Worm (Caenorhabditis elegans) whole organism, mixed stage, embryonic: ENCODE measurements around the gene T20B12.3.

ENCODE experiments used
- M03D4.4 ChIP-seq: sonication (generic microtip); optimal IDR thresholded peaks from 2 replicates; lab custom pipeline; 2017; ENCODE audit warnings: mild to moderate bottlenecking, missing genetic modification characterization, missing compliant biosample characterization
- bed-3 ChIP-seq: fragments of 200-800 bp; sonication (Bioruptor generic); optimal IDR thresholded peaks from 3 replicates; lab custom pipeline; 2018; ENCODE audit warnings: mild to moderate bottlenecking, missing genetic modification characterization, moderate library complexity, missing compliant biosample characterization
- blmp-1 ChIP-seq: fragments of 150-350 bp; optimal IDR thresholded peaks from 2 replicates; lab custom pipeline; 2014; ENCODE audit warnings: missing biosample characterization, missing genetic modification characterization
- ceh-39 ChIP-seq: fragments of 150-350 bp; optimal IDR thresholded peaks from 2 replicates; lab custom pipeline; 2014; ENCODE audit warnings: missing biosample characterization, missing genetic modification characterization
- ceh-43 ChIP-seq: fragments of 200-800 bp; sonication (Bioruptor generic); optimal IDR thresholded peaks from 2 replicates; lab custom pipeline; 2018; ENCODE audit warnings: mild to moderate bottlenecking, missing genetic modification characterization, moderate library complexity, missing compliant biosample characterization
- ceh-83 ChIP-seq: fragments of 200-800 bp; sonication (Bioruptor generic); optimal IDR thresholded peaks from 2 replicates; lab custom pipeline; 2018; ENCODE audit warnings: mild to moderate bottlenecking, missing genetic modification characterization, missing compliant biosample characterization
- drap-1 ChIP-seq: fragments of 200-800 bp; sonication (Bioruptor generic); optimal IDR thresholded peaks from 3 replicates; lab custom pipeline; 2018; ENCODE audit warnings: mild to moderate bottlenecking, missing genetic modification characterization, missing compliant biosample characterization
- elt-1 ChIP-seq: sonication (generic microtip); optimal IDR thresholded peaks from 2 replicates; lab custom pipeline; 2017; ENCODE audit warnings: missing genetic modification characterization, mild to moderate bottlenecking, missing compliant biosample characterization, antibody characterized with exemption, moderate library complexity, borderline replicate concordance; ENCODE audit not compliant: insufficient read depth
- elt-3 ChIP-seq: fragments of 150-350 bp; optimal IDR thresholded peaks from 2 replicates; lab custom pipeline; 2014; ENCODE audit warnings: missing biosample characterization, missing genetic modification characterization
- flh-1 ChIP-seq: fragments of 200-800 bp; sonication (Bioruptor generic); optimal IDR thresholded peaks from 2 replicates; lab custom pipeline; 2018; ENCODE audit warnings: mild to moderate bottlenecking, missing genetic modification characterization, moderate library complexity, missing compliant biosample characterization
- ham-2 ChIP-seq: fragments of 200-800 bp; sonication (Bioruptor generic); optimal IDR thresholded peaks from 2 replicates; lab custom pipeline; 2018; ENCODE audit warnings: mild to moderate bottlenecking, missing genetic modification characterization, missing compliant biosample characterization
- hlh-1 ChIP-seq: fragments of 150-350 bp; optimal IDR thresholded peaks from 2 replicates; lab custom pipeline; 2014; ENCODE audit warnings: missing biosample characterization, missing genetic modification reagents, missing genetic modification characterization
- lin-13 ChIP-seq: fragments of 150-350 bp; optimal IDR thresholded peaks from 2 replicates; lab custom pipeline; 2014; ENCODE audit warnings: missing biosample characterization, missing genetic modification characterization
- lin-32 ChIP-seq: fragments of 200-800 bp; sonication (Bioruptor generic); optimal IDR thresholded peaks from 2 replicates; lab custom pipeline; 2018; ENCODE audit warnings: mild to moderate bottlenecking, missing genetic modification characterization, missing compliant biosample characterization
- lsy-2 ChIP-seq: fragments of 150-350 bp; optimal IDR thresholded peaks from 2 replicates; lab custom pipeline; 2014; ENCODE audit warnings: missing biosample characterization, missing genetic modification characterization
- mab-5 ChIP-seq: fragments of 150-350 bp; optimal IDR thresholded peaks from 2 replicates; lab custom pipeline; 2014; ENCODE audit warnings: missing biosample characterization, missing genetic modification characterization
- mep-1 ChIP-seq: fragments of 150-350 bp; optimal IDR thresholded peaks from 2 replicates; lab custom pipeline; 2017; ENCODE audit warnings: missing biosample characterization, missing genetic modification reagents, missing genetic modification characterization, inconsistent platforms
- mls-2 ChIP-seq: sonication (generic microtip); optimal IDR thresholded peaks from 2 replicates; lab custom pipeline; 2016; ENCODE audit warnings: mild to moderate bottlenecking, missing genetic modification characterization, moderate library complexity, missing compliant biosample characterization
- nhr-12 ChIP-seq: fragments of 150-350 bp; optimal IDR thresholded peaks from 2 replicates; lab custom pipeline; 2014; ENCODE audit warnings: missing biosample characterization, missing genetic modification characterization
- nhr-237 ChIP-seq: fragments of 150-350 bp; optimal IDR thresholded peaks from 2 replicates; lab custom pipeline; 2014; ENCODE audit warnings: missing biosample characterization, missing genetic modification characterization
- nhr-28 ChIP-seq: fragments of 150-350 bp; optimal IDR thresholded peaks from 2 replicates; lab custom pipeline; 2014; ENCODE audit warnings: missing biosample characterization, missing genetic modification characterization
- nhr-76 ChIP-seq: sonication (generic microtip); optimal IDR thresholded peaks from 2 replicates; lab custom pipeline; 2017; ENCODE audit warnings: missing biosample characterization, missing genetic modification characterization
- pha-4 ChIP-seq: fragments of 150-350 bp; optimal IDR thresholded peaks from 2 replicates; lab custom pipeline; 2018; ENCODE audit warnings: missing biosample characterization, missing genetic modification reagents, missing genetic modification characterization
- snpc-4 ChIP-seq: fragments of 150-350 bp; optimal IDR thresholded peaks from 2 replicates; lab custom pipeline; 2014; ENCODE audit warnings: missing biosample characterization, missing genetic modification characterization
- tbx-8 ChIP-seq: fragments of 200-800 bp; sonication (Bioruptor generic); optimal IDR thresholded peaks from 2 replicates; lab custom pipeline; 2018; ENCODE audit warnings: mild to moderate bottlenecking, missing genetic modification characterization, moderate library complexity, missing compliant biosample characterization
- unc-39 ChIP-seq: fragments of 150-350 bp; optimal IDR thresholded peaks from 2 replicates; lab custom pipeline; 2014; ENCODE audit warnings: missing biosample characterization, missing genetic modification characterization
- unc-62 ChIP-seq: fragments of 150-350 bp; optimal IDR thresholded peaks from 2 replicates; lab custom pipeline; 2014; ENCODE audit warnings: missing biosample characterization, missing genetic modification reagents, missing genetic modification characterization
- zip-8 ChIP-seq: fragments of 150-350 bp; optimal IDR thresholded peaks from 2 replicates; lab custom pipeline; 2014; ENCODE audit warnings: missing biosample characterization, missing genetic modification characterization

T20B12.3 gene

DNA sequence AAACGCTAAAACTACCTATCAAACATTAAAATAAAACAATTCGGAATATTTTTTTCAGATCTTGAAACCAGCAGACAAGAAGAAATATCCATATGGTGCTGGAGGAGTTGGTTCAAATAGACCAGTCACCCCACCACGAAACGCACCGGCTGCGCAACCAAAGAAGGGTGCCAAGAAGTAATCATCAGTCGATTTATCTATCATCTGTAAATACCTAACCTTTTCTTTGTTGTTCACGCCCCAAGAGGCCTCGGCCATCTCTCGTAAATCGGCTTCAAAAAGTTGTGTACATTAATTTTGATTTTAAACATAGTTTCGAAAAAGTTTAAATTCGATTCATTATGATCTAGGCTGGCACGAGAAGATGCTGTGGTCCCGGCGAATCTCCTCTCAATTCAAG, 43.9 kb upstream of the T20B12.3 start:
- TF ChIP-seq bed-3 (GFP tag; lab: Kevin White, UChicago), result no peak

DNA sequence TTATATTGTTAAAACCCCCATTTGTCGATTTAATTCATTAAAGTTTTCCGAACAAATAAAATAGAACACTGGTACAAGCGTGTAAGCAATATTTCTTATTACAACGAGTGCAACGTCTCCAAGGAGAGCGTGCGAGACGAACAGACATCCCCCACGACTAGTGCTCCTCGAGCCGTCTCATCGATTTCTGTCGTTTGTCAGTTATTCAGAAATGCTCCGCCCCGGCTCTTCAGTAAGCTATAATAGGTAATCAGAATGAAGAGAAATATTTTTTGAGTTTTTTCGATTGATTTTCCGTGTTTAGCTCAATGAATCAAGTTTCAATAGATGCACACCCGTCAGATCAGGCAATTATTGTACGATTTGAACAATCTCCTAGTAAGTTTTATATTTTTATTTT, 43.2 kb upstream of the T20B12.3 start, which contains the start of gene kap-1:
Gene kap-1 (plus strand): TSS at position 143 of the 400 bp plus-strand sequence.
- TF ChIP-seq bed-3 (GFP tag; lab: Kevin White, UChicago) (no peak), lin-32 (no peak)

DNA sequence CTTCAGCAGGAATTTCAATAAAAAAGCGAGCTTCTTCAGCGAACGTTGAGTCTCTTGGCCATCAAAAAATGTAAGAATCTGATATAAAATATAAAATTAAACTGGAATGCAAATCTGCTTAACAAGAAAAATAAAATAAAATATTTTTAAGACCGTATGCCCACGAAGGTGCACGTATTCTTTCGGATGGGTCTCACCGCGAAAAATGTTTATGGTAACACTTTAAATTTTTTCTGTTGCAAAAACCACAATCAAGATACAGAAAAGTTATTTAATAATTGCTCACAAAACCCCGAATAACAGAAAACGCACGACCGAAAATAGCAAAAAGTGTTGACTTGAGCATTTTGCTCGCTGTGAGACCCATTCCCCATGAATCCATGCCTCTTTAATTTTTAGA, 42.8 kb upstream of the T20B12.3 start:
- TF ChIP-seq elt-3 (tag; lab: Kevin White, UChicago), result no peak
- no peak for TF ChIP-seq elt-1
- TF ChIP-seq zip-8 (tag; lab: Kevin White, UChicago), result no peak
- no peak for TF ChIP-seq ceh-43 (GFP tag; lab: Kevin White, UChicago)
- TF ChIP-seq ceh-39, result no peak
- TF ChIP-seq lin-13 (tag; lab: Kevin White, UChicago), result no peak

DNA sequence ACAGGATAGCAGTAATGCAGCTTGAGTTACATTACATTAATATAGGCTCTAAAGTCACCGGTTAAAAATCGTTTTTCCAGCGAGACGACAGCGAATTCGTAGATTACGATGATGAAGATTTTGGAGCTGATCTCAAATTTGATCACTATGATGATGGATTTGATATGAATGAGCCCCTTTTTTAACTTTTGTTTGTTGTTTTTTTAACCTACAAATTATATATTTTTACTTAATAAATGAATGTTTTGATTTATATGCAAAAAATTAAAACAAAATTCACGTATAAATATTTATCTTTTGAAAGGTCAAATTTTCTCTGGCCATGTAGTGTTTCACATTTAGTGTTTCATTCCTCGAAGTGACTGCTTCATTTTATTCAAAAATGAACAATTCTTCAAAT, 38.5 kb upstream of the T20B12.3 start, which contains the start of gene F08F8.6:
Gene F08F8.6 (plus strand): TSS at position 301 of the 400 bp plus-strand sequence.
- TF ChIP-seq blmp-1 (tag; lab: Kevin White, UChicago), result no peak
- TF ChIP-seq mep-1 (tag; lab: Kevin White, UChicago), result no peak
- no peak for TF ChIP-seq nhr-76
- no peak for TF ChIP-seq flh-1 (GFP tag; lab: Kevin White, UChicago)
- no peak for TF ChIP-seq lin-32
- TF ChIP-seq pha-4 (tag; lab: Kevin White, UChicago), result no peak
- no peak for TF ChIP-seq ceh-83 (GFP tag; lab: Kevin White, UChicago)
- no peak for TF ChIP-seq ceh-39
- TF ChIP-seq lsy-2 (tag; lab: Kevin White, UChicago), result no peak
- no peak for TF ChIP-seq unc-39 (tag; lab: Kevin White, UChicago)
- no peak for TF ChIP-seq mls-2
- TF ChIP-seq nhr-237 (tag; lab: Kevin White, UChicago), result no peak
- no peak for TF ChIP-seq ceh-43 (GFP tag; lab: Kevin White, UChicago)

DNA sequence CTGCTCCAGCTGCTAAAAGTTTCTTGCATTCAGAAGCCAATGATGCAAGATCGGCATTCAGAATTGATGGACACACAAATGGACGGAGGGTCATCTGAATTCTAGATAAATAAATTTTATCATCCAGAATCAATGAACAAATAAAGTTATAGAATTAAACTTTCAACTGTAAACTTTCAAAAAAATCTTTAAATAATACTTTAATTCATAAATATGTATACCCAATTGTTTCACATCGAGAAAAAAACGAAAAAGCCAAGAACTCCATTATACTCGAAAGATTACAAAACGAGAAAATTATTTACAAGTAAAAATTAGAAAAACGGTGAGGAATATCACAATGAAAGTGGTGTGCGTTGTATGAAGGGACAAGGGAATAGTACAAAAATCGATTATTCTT, 34.9 kb upstream of the T20B12.3 start, which contains the start of gene F08F8.7:
Gene F08F8.7 (minus strand): TSS at position 101 of the 400 bp plus-strand sequence.
- TF ChIP-seq drap-1 (GFP tag; lab: Kevin White, UChicago) (no peak), mls-2 (no peak), elt-1 (no peak), tbx-8 (GFP tag; lab: Kevin White, UChicago) (no peak), M03D4.4 (tag; lab: Kevin White, UChicago) (no peak), ham-2 (GFP tag; lab: Kevin White, UChicago) (no peak), hlh-1 (tag; lab: Kevin White, UChicago) (no peak), bed-3 (GFP tag; lab: Kevin White, UChicago) (no peak), snpc-4 (tag; lab: Kevin White, UChicago) (no peak), flh-1 (GFP tag; lab: Kevin White, UChicago) (no peak), lin-32 (no peak), mep-1 (tag; lab: Kevin White, UChicago) (no peak), lsy-2 (tag; lab: Kevin White, UChicago) (no peak), nhr-28 (tag; lab: Kevin White, UChicago) (no peak), mab-5 (tag; lab: Kevin White, UChicago) (no peak), zip-8 (tag; lab: Kevin White, UChicago) (no peak), unc-39 (tag; lab: Kevin White, UChicago) (no peak)
- TF ChIP-seq, all 35 proteins: peak for 0

DNA sequence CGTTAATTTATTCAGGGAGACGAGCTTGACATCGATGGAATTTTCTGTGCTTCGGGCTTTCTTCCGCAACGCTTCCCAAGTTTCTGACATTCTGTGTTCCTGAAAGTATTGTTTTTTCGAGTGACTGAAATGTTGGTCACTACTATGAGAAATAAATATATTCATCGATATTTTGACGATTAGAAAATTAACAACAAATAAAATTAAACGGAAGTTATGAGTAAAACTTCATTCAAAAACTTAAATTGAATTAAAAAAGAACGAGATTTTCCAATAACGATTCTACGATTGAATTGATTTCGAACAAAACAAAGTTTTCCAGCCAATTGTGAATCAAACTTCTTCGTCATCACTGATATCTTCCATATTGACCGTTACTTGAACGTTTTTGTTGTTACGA, 32.8 kb upstream of the T20B12.3 start, which contains the start of gene gos-28:
Gene gos-28 (minus strand): TSS at position 101 of the 400 bp plus-strand sequence.
- no peak for TF ChIP-seq lin-13 (tag; lab: Kevin White, UChicago)
- TF ChIP-seq lin-32, result no peak
- no peak for TF ChIP-seq ceh-43 (GFP tag; lab: Kevin White, UChicago)
- no peak for TF ChIP-seq unc-62
- no peak for TF ChIP-seq elt-1
- no peak for TF ChIP-seq nhr-12 (tag; lab: Kevin White, UChicago)

DNA sequence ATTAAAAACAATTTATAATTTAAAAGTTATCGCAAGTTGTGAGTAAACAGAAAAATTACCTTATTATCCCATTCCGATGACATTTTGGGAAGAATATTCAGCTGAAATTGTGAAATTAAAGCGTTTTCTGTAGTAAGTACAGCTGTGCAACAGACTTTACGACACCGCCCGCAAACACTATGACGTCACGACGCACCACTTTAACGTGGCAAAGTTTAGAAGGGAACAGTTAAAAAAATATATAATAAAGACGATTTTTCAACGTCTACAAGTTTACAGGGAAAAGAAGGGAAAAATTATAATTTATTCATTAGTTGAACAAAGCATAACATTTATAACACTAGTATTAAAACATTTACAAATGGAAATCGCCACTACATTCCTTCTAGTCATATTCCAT, 28.0 kb upstream of the T20B12.3 start, which contains the start of gene F08F8.9:
Gene F08F8.9 (minus strand): TSS at position 101 of the 400 bp plus-strand sequence.
- TF ChIP-seq nhr-28 (tag; lab: Kevin White, UChicago), result no peak
- no peak for TF ChIP-seq tbx-8 (GFP tag; lab: Kevin White, UChicago)
- TF ChIP-seq ham-2 (GFP tag; lab: Kevin White, UChicago), result no peak
- TF ChIP-seq ceh-43 (GFP tag; lab: Kevin White, UChicago), result no peak
- no peak for TF ChIP-seq unc-62
- no peak for TF ChIP-seq pha-4 (tag; lab: Kevin White, UChicago)
- TF ChIP-seq nhr-12 (tag; lab: Kevin White, UChicago), result no peak
- TF ChIP-seq, all 35 proteins: peak for 0
